Worm (Caenorhabditis elegans) whole organism, early embryonic: ENCODE measurements around the gene crn-6.

ENCODE experiments used
- ets-7 ChIP-seq: sonication (generic microtip); optimal IDR thresholded peaks from 2 replicates; lab custom pipeline; 2016; ENCODE audit warnings: missing genotype, missing genetic modification characterization, missing compliant biosample characterization
- hmbx-1 ChIP-seq: sonication (generic microtip); optimal IDR thresholded peaks from 2 replicates; lab custom pipeline; 2016; ENCODE audit warnings: mild to moderate bottlenecking, missing genetic modification characterization, missing compliant biosample characterization
- hnd-1 ChIP-seq: sonication (generic microtip); optimal IDR thresholded peaks from 2 replicates; lab custom pipeline; 2016; ENCODE audit warnings: missing genetic modification characterization, missing compliant biosample characterization

DNA sequence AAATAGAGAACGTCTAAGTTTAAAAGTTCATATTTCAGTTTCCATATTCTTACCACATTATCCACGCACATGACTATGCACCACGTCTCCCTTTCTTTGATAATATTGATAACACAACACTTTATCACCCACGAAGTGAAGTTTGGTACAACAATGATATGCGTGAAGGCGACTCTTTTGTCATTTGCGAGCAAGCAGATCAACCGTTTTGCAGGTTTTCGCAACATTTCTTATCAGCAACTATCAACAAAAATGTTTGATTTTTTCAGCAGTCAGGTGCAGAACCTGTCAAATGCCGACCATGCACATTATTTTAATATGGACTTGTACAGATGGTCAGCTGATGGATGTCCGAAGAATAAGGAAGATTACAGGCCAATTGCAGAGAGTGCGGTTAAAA is 40.5 kb upstream of the crn-6 start:
- TF ChIP-seq hnd-1 (tag; lab: Kevin White, UChicago): no peak
- no peak for TF ChIP-seq ets-7 (tag; lab: Kevin White, UChicago)
- TF ChIP-seq hmbx-1: no peak
